Worm (Caenorhabditis elegans) whole organism, L3 larva: ENCODE data around the gene srw-44.

Experiments
- ama-1 ChIP-seq: fragments of 150-350 bp; optimal IDR thresholded peaks from 2 replicates; lab custom pipeline; 2018
- ceh-82 ChIP-seq: fragments of 150-350 bp; optimal IDR thresholded peaks from 2 replicates; lab custom pipeline; 2014; ENCODE audit warnings: missing biosample characterization, missing genetic modification characterization
- fkh-10 ChIP-seq: sonication (generic microtip); optimal IDR thresholded peaks from 2 replicates; lab custom pipeline; 2017; ENCODE audit warnings: missing biosample characterization, missing genetic modification reagents, missing genetic modification characterization
- fos-1 ChIP-seq: fragments of 150-350 bp; optimal IDR thresholded peaks from 2 replicates; lab custom pipeline; 2014; ENCODE audit warnings: missing biosample characterization, missing genetic modification characterization
- jun-1 ChIP-seq: fragments of 150-350 bp; optimal IDR thresholded peaks from 2 replicates; lab custom pipeline; 2014; ENCODE audit warnings: missing biosample characterization, missing genetic modification reagents, missing genetic modification characterization
- skn-1 ChIP-seq: fragments of 150-350 bp; optimal IDR thresholded peaks from 2 replicates; lab custom pipeline; 2014; ENCODE audit warnings: missing biosample characterization, missing genetic modification characterization
- snpc-4 ChIP-seq: fragments of 150-350 bp; optimal IDR thresholded peaks from 2 replicates; lab custom pipeline; 2014; ENCODE audit warnings: missing biosample characterization, missing genetic modification characterization
- ztf-4 ChIP-seq: fragments of 150-350 bp; optimal IDR thresholded peaks from 2 replicates; lab custom pipeline; 2014; ENCODE audit warnings: missing biosample characterization, missing genetic modification characterization

DNA sequence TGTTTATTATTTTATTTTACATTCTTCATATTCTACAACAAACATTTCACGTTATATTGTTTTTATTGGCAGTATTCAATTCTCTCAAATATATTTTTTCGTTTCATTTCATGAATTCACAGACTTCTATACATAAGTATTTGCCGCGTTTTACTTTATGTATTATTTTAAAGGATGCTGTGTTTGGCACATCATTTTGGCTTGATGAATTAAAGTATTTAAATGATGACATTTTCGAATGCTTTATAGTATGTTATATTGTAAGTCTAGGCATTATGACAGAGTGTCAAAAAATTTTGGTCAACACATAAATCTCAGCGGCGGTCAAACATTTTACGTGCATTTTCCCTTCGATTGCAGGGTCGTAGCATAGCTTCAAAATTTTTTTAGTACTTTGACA is 15.4 kb downstream of the srw-44 start:
- no peak for TF ChIP-seq fos-1 (tag; lab: Kevin White, UChicago)
- no peak for TF ChIP-seq snpc-4
- TF ChIP-seq ceh-82 (tag; lab: Kevin White, UChicago) = no peak
- no peak for TF ChIP-seq skn-1 (tag; lab: Kevin White, UChicago)
- no peak for TF ChIP-seq fkh-10
- no peak for TF ChIP-seq ama-1 (lab: Kevin White, UChicago)
- no peak for TF ChIP-seq jun-1 (tag; lab: Kevin White, UChicago)
- TF ChIP-seq ztf-4 (tag; lab: Kevin White, UChicago) = no peak
